Worm (Caenorhabditis elegans) whole organism, mixed stage, embryonic: ENCODE measurements around the gene sna-3.

ENCODE experiments used
- blmp-1 ChIP-seq: fragments of 150-350 bp; optimal IDR thresholded peaks from 2 replicates; lab custom pipeline; 2014; ENCODE audit warnings: missing biosample characterization, missing genetic modification characterization
- ceh-43 ChIP-seq: fragments of 200-800 bp; sonication (Bioruptor generic); optimal IDR thresholded peaks from 2 replicates; lab custom pipeline; 2018; ENCODE audit warnings: mild to moderate bottlenecking, missing genetic modification characterization, moderate library complexity, missing compliant biosample characterization
- ceh-83 ChIP-seq: fragments of 200-800 bp; sonication (Bioruptor generic); optimal IDR thresholded peaks from 2 replicates; lab custom pipeline; 2018; ENCODE audit warnings: mild to moderate bottlenecking, missing genetic modification characterization, missing compliant biosample characterization
- cnd-1 ChIP-seq: fragments of 200-800 bp; sonication (Bioruptor generic); optimal IDR thresholded peaks from 2 replicates; lab custom pipeline; 2018; ENCODE audit warnings: mild to moderate bottlenecking, missing genetic modification characterization, missing compliant biosample characterization
- drap-1 ChIP-seq: fragments of 200-800 bp; sonication (Bioruptor generic); optimal IDR thresholded peaks from 3 replicates; lab custom pipeline; 2018; ENCODE audit warnings: mild to moderate bottlenecking, missing genetic modification characterization, missing compliant biosample characterization
- elt-1 ChIP-seq: sonication (generic microtip); optimal IDR thresholded peaks from 2 replicates; lab custom pipeline; 2017; ENCODE audit warnings: missing genetic modification characterization, mild to moderate bottlenecking, missing compliant biosample characterization, antibody characterized with exemption, moderate library complexity, borderline replicate concordance; ENCODE audit not compliant: insufficient read depth
- flh-1 ChIP-seq: fragments of 200-800 bp; sonication (Bioruptor generic); optimal IDR thresholded peaks from 2 replicates; lab custom pipeline; 2018; ENCODE audit warnings: mild to moderate bottlenecking, missing genetic modification characterization, moderate library complexity, missing compliant biosample characterization
- ham-2 ChIP-seq: fragments of 200-800 bp; sonication (Bioruptor generic); optimal IDR thresholded peaks from 2 replicates; lab custom pipeline; 2018; ENCODE audit warnings: mild to moderate bottlenecking, missing genetic modification characterization, missing compliant biosample characterization
- hlh-1 ChIP-seq: fragments of 150-350 bp; optimal IDR thresholded peaks from 2 replicates; lab custom pipeline; 2014; ENCODE audit warnings: missing biosample characterization, missing genetic modification reagents, missing genetic modification characterization
- lin-13 ChIP-seq: fragments of 150-350 bp; optimal IDR thresholded peaks from 2 replicates; lab custom pipeline; 2014; ENCODE audit warnings: missing biosample characterization, missing genetic modification characterization
- lsy-2 ChIP-seq: fragments of 150-350 bp; optimal IDR thresholded peaks from 2 replicates; lab custom pipeline; 2014; ENCODE audit warnings: missing biosample characterization, missing genetic modification characterization
- mab-5 ChIP-seq: fragments of 150-350 bp; optimal IDR thresholded peaks from 2 replicates; lab custom pipeline; 2014; ENCODE audit warnings: missing biosample characterization, missing genetic modification characterization
- mls-2 ChIP-seq: sonication (generic microtip); optimal IDR thresholded peaks from 2 replicates; lab custom pipeline; 2016; ENCODE audit warnings: mild to moderate bottlenecking, missing genetic modification characterization, moderate library complexity, missing compliant biosample characterization
- nhr-12 ChIP-seq: fragments of 150-350 bp; optimal IDR thresholded peaks from 2 replicates; lab custom pipeline; 2014; ENCODE audit warnings: missing biosample characterization, missing genetic modification characterization
- nhr-2 ChIP-seq: fragments of 150-350 bp; optimal IDR thresholded peaks from 2 replicates; lab custom pipeline; 2014; ENCODE audit warnings: missing biosample characterization, missing genetic modification characterization
- nhr-237 ChIP-seq: fragments of 150-350 bp; optimal IDR thresholded peaks from 2 replicates; lab custom pipeline; 2014; ENCODE audit warnings: missing biosample characterization, missing genetic modification characterization
- nhr-76 ChIP-seq: sonication (generic microtip); optimal IDR thresholded peaks from 2 replicates; lab custom pipeline; 2017; ENCODE audit warnings: missing biosample characterization, missing genetic modification characterization
- pha-4 ChIP-seq: fragments of 150-350 bp; optimal IDR thresholded peaks from 2 replicates; lab custom pipeline; 2018; ENCODE audit warnings: missing biosample characterization, missing genetic modification reagents, missing genetic modification characterization
- sem-2 ChIP-seq: fragments of 200-800 bp; sonication (Bioruptor generic); optimal IDR thresholded peaks from 2 replicates; lab custom pipeline; 2018; ENCODE audit warnings: mild to moderate bottlenecking, missing genetic modification characterization, missing compliant biosample characterization
- snpc-4 ChIP-seq: fragments of 150-350 bp; optimal IDR thresholded peaks from 2 replicates; lab custom pipeline; 2014; ENCODE audit warnings: missing biosample characterization, missing genetic modification characterization
- sptf-1 ChIP-seq: sonication (generic microtip); optimal IDR thresholded peaks from 2 replicates; lab custom pipeline; 2017; ENCODE audit warnings: mild to moderate bottlenecking, missing genetic modification characterization, moderate library complexity, missing compliant biosample characterization
- tbx-8 ChIP-seq: fragments of 200-800 bp; sonication (Bioruptor generic); optimal IDR thresholded peaks from 2 replicates; lab custom pipeline; 2018; ENCODE audit warnings: mild to moderate bottlenecking, missing genetic modification characterization, moderate library complexity, missing compliant biosample characterization
- unc-120 ChIP-seq: sonication (generic microtip); optimal IDR thresholded peaks from 2 replicates; lab custom pipeline; 2017; ENCODE audit warnings: missing genetic modification characterization, missing compliant biosample characterization; ENCODE audit not compliant: poor library complexity, severe bottlenecking
- unc-62 ChIP-seq: fragments of 150-350 bp; optimal IDR thresholded peaks from 2 replicates; lab custom pipeline; 2014; ENCODE audit warnings: missing biosample characterization, missing genetic modification reagents, missing genetic modification characterization
- zip-8 ChIP-seq: fragments of 150-350 bp; optimal IDR thresholded peaks from 2 replicates; lab custom pipeline; 2014; ENCODE audit warnings: missing biosample characterization, missing genetic modification characterization
- ztf-11 ChIP-seq: fragments of 150-350 bp; optimal IDR thresholded peaks from 2 replicates; lab custom pipeline; 2014; ENCODE audit warnings: missing biosample characterization, missing genetic modification characterization

The sna-3 gene

DNA sequence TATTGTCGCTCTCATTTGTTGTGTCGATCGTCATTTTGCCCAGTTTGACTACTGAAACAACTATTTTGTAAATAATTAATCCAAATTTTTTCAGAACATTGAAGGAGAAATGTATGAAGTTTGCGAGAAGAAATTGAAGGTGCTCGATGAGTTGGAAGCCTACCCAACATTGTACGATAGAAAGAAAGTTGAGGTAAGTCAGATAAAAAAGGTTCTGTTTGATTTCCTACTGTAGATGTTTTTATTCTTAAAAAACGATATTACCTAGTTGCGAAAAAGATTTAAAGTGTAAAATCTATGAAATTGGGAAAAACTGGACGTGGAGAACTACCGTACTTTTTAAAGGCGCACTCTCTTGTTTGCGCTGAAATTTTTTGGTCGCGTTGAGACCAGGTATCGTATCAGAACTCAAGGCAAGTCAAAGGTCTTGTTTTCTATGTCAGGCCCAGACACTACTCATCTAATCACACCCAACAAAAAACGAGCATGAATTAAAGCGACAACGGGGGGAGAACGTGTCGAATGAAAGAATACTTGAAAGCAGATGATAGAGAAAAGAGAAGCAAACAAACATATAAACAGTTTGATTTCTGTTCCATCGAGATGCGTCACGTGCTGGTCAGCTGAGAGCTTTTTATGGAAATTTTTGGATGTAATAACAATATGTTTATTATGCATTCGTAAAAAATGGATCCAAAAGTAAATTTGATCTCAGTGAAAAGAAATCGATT lies 37.3 kb downstream of the sna-3 start, which contains the start of gene efk-1:
Gene efk-1, minus strand, starts transcription at position 51 of the 731 bp plus-strand sequence.
- TF ChIP-seq nhr-2 (tag; lab: Kevin White, UChicago) (no peak), lin-13 (no peak), elt-1 (tag; lab: Kevin White, UChicago) (no peak), tbx-8 (GFP tag; lab: Kevin White, UChicago) (no peak), unc-62 (GFP tag; lab: Kevin White, UChicago) (no peak)

- TF ChIP-seq flh-1 (no peak), blmp-1 (tag; lab: Kevin White, UChicago) (no peak), nhr-237 (no peak), mab-5 (tag; lab: Kevin White, UChicago) (no peak), drap-1 (no peak), hlh-1 (tag; lab: Kevin White, UChicago) (no peak), ceh-43 (GFP tag; lab: Kevin White, UChicago) (no peak), sptf-1 (tag; lab: Kevin White, UChicago) (no peak)
These were observed 39.4 kb downstream of the sna-3 start for ce11 chrIII:6166634-6167033.

DNA sequence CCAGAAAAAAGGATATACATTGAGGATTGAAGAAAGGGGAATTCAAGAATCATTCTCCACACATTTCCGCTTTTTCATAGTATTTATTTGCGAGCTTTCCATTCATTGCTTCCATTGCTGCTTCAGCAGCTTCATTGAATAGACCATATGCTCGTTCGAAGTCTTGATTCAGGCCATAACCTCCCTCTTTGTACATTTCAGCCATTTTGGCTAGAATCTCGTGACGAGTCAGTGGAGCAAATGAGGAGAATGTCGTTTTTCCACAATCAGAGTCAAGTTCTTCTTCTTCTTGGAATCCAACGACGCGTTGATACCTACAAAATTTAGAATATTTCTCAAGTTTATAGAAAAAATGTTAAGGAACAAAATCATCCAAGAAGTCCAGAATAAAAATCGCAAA lies 40.8 kb downstream of the sna-3 start:
- TF ChIP-seq zip-8 (tag; lab: Kevin White, UChicago), result no peak
- no peak for TF ChIP-seq drap-1
- TF ChIP-seq nhr-237, result no peak
- TF ChIP-seq sem-2 (GFP tag; lab: Kevin White, UChicago), result no peak
- TF ChIP-seq flh-1, result no peak

DNA sequence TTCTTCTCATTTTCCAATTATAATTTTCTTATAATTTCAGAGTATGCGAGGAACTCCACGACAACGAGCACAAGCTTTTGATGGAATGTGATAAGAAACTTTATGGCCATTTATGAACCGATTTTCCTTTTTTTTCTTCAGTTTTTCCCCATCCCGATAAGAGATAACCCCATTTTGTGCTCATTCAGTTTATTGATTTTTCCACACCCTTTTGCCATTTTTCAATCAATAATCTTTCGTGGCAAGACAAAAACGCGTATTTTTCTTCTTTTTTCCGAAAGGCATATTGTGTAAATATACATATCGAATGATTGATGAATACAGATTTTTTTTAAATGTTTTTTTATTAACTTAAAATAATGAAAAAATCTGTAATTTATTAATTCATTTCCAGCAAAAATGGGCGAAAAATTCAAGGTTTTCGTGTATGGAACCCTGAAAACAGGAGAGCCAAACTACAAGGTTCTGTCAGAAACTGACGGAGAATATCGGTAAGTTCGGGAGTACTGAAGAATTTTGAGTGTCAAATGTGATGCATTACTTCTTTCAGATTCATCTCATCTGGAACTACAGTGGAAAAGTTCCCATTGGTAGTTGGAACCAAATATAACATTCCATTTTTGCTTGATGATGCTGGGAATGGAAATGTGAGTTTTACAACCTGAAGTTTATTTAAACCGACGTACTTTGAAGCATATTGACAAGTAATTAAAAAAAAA lies 41.6 kb downstream of the sna-3 start, which contains the start of gene F42A10.9:
Gene F42A10.9, plus strand, starts transcription at position 321 of the 719 bp plus-strand sequence.
- TF ChIP-seq nhr-2 (tag; lab: Kevin White, UChicago) (no peak), pha-4 (no peak), elt-1 (tag; lab: Kevin White, UChicago) (no peak), unc-62 (GFP tag; lab: Kevin White, UChicago) (no peak), snpc-4 (no peak), sptf-1 (tag; lab: Kevin White, UChicago) (no peak), lsy-2 (tag; lab: Kevin White, UChicago) (no peak), mls-2 (tag; lab: Kevin White, UChicago) (no peak), mab-5 (tag; lab: Kevin White, UChicago) (no peak), nhr-12 (tag; lab: Kevin White, UChicago) (no peak), ham-2 (GFP tag; lab: Kevin White, UChicago) (no peak), nhr-76 (tag; lab: Kevin White, UChicago) (no peak), ceh-83 (GFP tag; lab: Kevin White, UChicago) (no peak), sem-2 (GFP tag; lab: Kevin White, UChicago) (no peak), blmp-1 (tag; lab: Kevin White, UChicago) (no peak), lin-13 (no peak), ceh-43 (GFP tag; lab: Kevin White, UChicago) (no peak)

- TF ChIP-seq pha-4 (no peak), unc-120 (tag; lab: Kevin White, UChicago) (no peak), ztf-11 (no peak), ham-2 (GFP tag; lab: Kevin White, UChicago) (no peak), ceh-43 (GFP tag; lab: Kevin White, UChicago) (no peak), flh-1 (no peak), nhr-237 (no peak), cnd-1 (tag; lab: Kevin White, UChicago) (no peak), drap-1 (no peak)
These were observed 42.6 kb downstream of the sna-3 start for ce11 chrIII:6163381-6163780.
